Fruit fly (Drosophila melanogaster): ENCODE measurements around the gene CG5776.

DNA sequence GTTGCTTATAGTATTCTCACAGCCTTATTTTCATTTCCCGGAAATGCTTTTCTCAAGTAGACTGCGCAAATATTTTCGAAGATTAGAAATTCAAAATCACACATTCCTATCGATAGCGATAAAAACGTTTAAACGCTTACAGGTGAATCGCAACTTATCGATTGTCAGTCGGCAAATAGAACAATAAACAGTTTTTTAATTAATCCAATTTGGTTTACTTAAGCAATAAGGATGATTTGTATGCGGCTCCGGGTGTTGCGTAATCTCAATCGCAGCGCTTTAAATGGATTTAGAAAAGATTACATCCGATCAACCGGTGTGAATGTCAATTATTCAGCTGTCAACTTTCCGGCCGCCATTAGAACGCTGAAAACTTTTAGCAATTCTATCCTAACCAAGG is 3.3 kb upstream of the CG5776 start, which contains the start of the genes CG6180 and CG15484:
- TF ChIP-seq CTCF (optimal IDR thresholded peaks at IDR 0.05): no peak
- TF ChIP-seq CG8478 (optimal IDR thresholded peaks at IDR 0.05): no peak
